Worm (Caenorhabditis elegans) whole organism, L4 larva: ENCODE data around the gene F17E9.15.

Experiments used
- cey-2 ChIP-seq: sonication (generic microtip); optimal IDR thresholded peaks from 3 replicates; lab custom pipeline; 2017; ENCODE audit warnings: missing genetic modification characterization, mild to moderate bottlenecking, missing compliant biosample characterization, antibody characterized with exemption, borderline replicate concordance; ENCODE audit not compliant: insufficient read depth
- fos-1 ChIP-seq: fragments of 150-350 bp; optimal IDR thresholded peaks from 2 replicates; lab custom pipeline; 2014; ENCODE audit warnings: missing biosample characterization, missing genetic modification characterization
- lim-7 ChIP-seq: fragments of 200-800 bp; sonication (Bioruptor generic); IDR thresholded peaks from 2 replicates; pipeline ENCODE4 v1.3.6; 2022; ENCODE audit warnings: missing genetic modification characterization, missing compliant biosample characterization
- lir-3 ChIP-seq: sonication (generic microtip); optimal IDR thresholded peaks from 2 replicates; lab custom pipeline; 2016; ENCODE audit warnings: mild to moderate bottlenecking, missing genetic modification characterization, missing compliant biosample characterization
- mdt-29 ChIP-seq: fragments of 200-800 bp; sonication (Bioruptor generic); IDR thresholded peaks from 2 replicates; pipeline ENCODE4 v1.3.6; 2022; ENCODE audit warnings: missing genetic modification reagents, missing genetic modification characterization, missing compliant biosample characterization

- TF ChIP-seq cey-2 (tag; lab: Kevin White, UChicago) (no peak), mdt-29 (GFP tag; lab: Robert Waterston, UW) (no peak), fos-1 (tag; lab: Kevin White, UChicago) (no peak), lir-3 (no peak), lim-7 (GFP tag; lab: Robert Waterston, UW) (no peak)
These were observed 18.3 kb upstream of the F17E9.15 start, which contains the start of gene F35H10.2 for ce11 chrIV:8328913-8329312.
